Worm (Caenorhabditis elegans) whole organism, L2 larva: ENCODE measurements around the gene F08G12.11.

Source experiments
- C34F6.9 ChIP-seq: fragments of 150-350 bp; optimal IDR thresholded peaks from 2 replicates; lab custom pipeline; 2014; ENCODE audit warnings: missing biosample characterization, missing genetic modification characterization
- F13H6.1 ChIP-seq: sonication (generic microtip); optimal IDR thresholded peaks from 2 replicates; lab custom pipeline; 2016; ENCODE audit warnings: missing genetic modification characterization, missing compliant biosample characterization
- R02D3.7 ChIP-seq: fragments of 150-350 bp; optimal IDR thresholded peaks from 2 replicates; lab custom pipeline; 2014; ENCODE audit warnings: missing biosample characterization, missing genetic modification characterization
- Y55F3AM.14 ChIP-seq: fragments of 200-800 bp; sonication (Bioruptor generic); optimal IDR thresholded peaks from 2 replicates; lab custom pipeline; 2018; ENCODE audit warnings: mild to moderate bottlenecking, missing genetic modification characterization, missing compliant biosample characterization
- alr-1 ChIP-seq: fragments of 150-350 bp; optimal IDR thresholded peaks from 2 replicates; lab custom pipeline; 2014; ENCODE audit warnings: missing biosample characterization, missing genetic modification characterization
- aly-2 ChIP-seq: fragments of 150-350 bp; optimal IDR thresholded peaks from 2 replicates; lab custom pipeline; 2014; ENCODE audit warnings: missing biosample characterization, missing genetic modification characterization
- ama-1 ChIP-seq: fragments of 150-350 bp; optimal IDR thresholded peaks from 2 replicates; lab custom pipeline; 2018; ENCODE audit warnings: inconsistent platforms
- blmp-1 ChIP-seq: sonication (generic microtip); optimal IDR thresholded peaks from 2 replicates; lab custom pipeline; 2017; ENCODE audit warnings: missing genetic modification characterization, mild to moderate bottlenecking, missing compliant biosample characterization, antibody characterized with exemption, moderate library complexity; ENCODE audit not compliant: insufficient read depth
- ceh-16 ChIP-seq: fragments of 150-350 bp; optimal IDR thresholded peaks from 2 replicates; lab custom pipeline; 2014; ENCODE audit warnings: missing biosample characterization, missing genetic modification characterization
- ceh-82 ChIP-seq: fragments of 150-350 bp; optimal IDR thresholded peaks from 2 replicates; lab custom pipeline; 2014; ENCODE audit warnings: missing biosample characterization, missing genetic modification characterization
- crh-2 ChIP-seq: sonication (generic microtip); optimal IDR thresholded peaks from 2 replicates; lab custom pipeline; 2017; ENCODE audit warnings: missing biosample characterization, missing genetic modification characterization
- dmd-4 ChIP-seq: sonication (generic microtip); optimal IDR thresholded peaks from 2 replicates; lab custom pipeline; 2017; ENCODE audit warnings: missing biosample characterization, missing genetic modification characterization
- elt-3 ChIP-seq: sonication (generic microtip); optimal IDR thresholded peaks from 2 replicates; lab custom pipeline; 2017; ENCODE audit warnings: missing biosample characterization, missing genetic modification characterization
- fos-1 ChIP-seq: fragments of 150-350 bp; optimal IDR thresholded peaks from 2 replicates; lab custom pipeline; 2014; ENCODE audit warnings: missing biosample characterization, missing genetic modification characterization
- gmeb-1 ChIP-seq: fragments of 150-350 bp; optimal IDR thresholded peaks from 2 replicates; lab custom pipeline; 2014; ENCODE audit warnings: missing biosample characterization, missing genetic modification characterization
- lin-11 ChIP-seq: fragments of 150-350 bp; sonication (generic microtip); optimal IDR thresholded peaks from 2 replicates; lab custom pipeline; 2014; ENCODE audit warnings: missing biosample characterization, missing genetic modification characterization, inconsistent platforms, mixed read lengths
- mab-5 ChIP-seq: fragments of 150-350 bp; optimal IDR thresholded peaks from 2 replicates; lab custom pipeline; 2014; ENCODE audit warnings: missing biosample characterization, missing genetic modification characterization
- nhr-12 ChIP-seq: fragments of 150-350 bp; optimal IDR thresholded peaks from 2 replicates; lab custom pipeline; 2014; ENCODE audit warnings: missing biosample characterization, missing genetic modification characterization
- nhr-129 ChIP-seq: fragments of 150-350 bp; optimal IDR thresholded peaks from 2 replicates; lab custom pipeline; 2014; ENCODE audit warnings: missing biosample characterization, missing genetic modification characterization
- nhr-21 ChIP-seq: fragments of 150-350 bp; optimal IDR thresholded peaks from 2 replicates; lab custom pipeline; 2014; ENCODE audit warnings: missing biosample characterization, missing genetic modification characterization
- nhr-25 ChIP-seq: fragments of 150-350 bp; sonication (generic microtip); optimal IDR thresholded peaks from 3 replicates; lab custom pipeline; 2014; ENCODE audit warnings: missing biosample characterization, missing genetic modification characterization
- nhr-6 ChIP-seq: fragments of 150-350 bp; optimal IDR thresholded peaks from 2 replicates; lab custom pipeline; 2014; ENCODE audit warnings: missing biosample characterization, missing genetic modification characterization
- nhr-77 ChIP-seq: fragments of 150-350 bp; optimal IDR thresholded peaks from 2 replicates; lab custom pipeline; 2014; ENCODE audit warnings: missing biosample characterization, missing genetic modification characterization
- sem-4 ChIP-seq: fragments of 150-350 bp; optimal IDR thresholded peaks from 2 replicates; lab custom pipeline; 2014; ENCODE audit warnings: missing biosample characterization, missing genetic modification reagents, missing genetic modification characterization
- sma-9 ChIP-seq, 2 experiments: fragments of 150-350 bp in 1 of 2; sonication (generic microtip) in 1 of 2; optimal IDR thresholded peaks; 2 replicates each; lab custom pipeline; 2014 to 2016; ENCODE audit warnings: missing genetic modification characterization in 2 of 2, mild to moderate bottlenecking in 1 of 2, missing biosample characterization in 1 of 2, missing compliant biosample characterization in 1 of 2, missing genetic modification reagents in 1 of 2, moderate library complexity in 1 of 2
- snpc-4 ChIP-seq: fragments of 150-350 bp; optimal IDR thresholded peaks from 2 replicates; lab custom pipeline; 2014; ENCODE audit warnings: missing biosample characterization, missing genetic modification characterization
- unc-39 ChIP-seq: fragments of 150-350 bp; optimal IDR thresholded peaks from 2 replicates; lab custom pipeline; 2014; ENCODE audit warnings: missing biosample characterization, missing genetic modification characterization
- unc-55 ChIP-seq: fragments of 150-350 bp; sonication (generic microtip); optimal IDR thresholded peaks from 3 replicates; lab custom pipeline; 2014; ENCODE audit warnings: missing biosample characterization, missing genetic modification reagents, missing genetic modification characterization
- zag-1 ChIP-seq: fragments of 150-350 bp; optimal IDR thresholded peaks from 2 replicates; lab custom pipeline; 2014; ENCODE audit warnings: missing biosample characterization, missing genetic modification characterization
- ztf-1 ChIP-seq: fragments of 200-800 bp; sonication (Bioruptor generic); conservative IDR thresholded peaks from 2 replicates; pipeline ENCODE4 v1.3.6; 2022; ENCODE audit warnings: missing genetic modification characterization, missing compliant biosample characterization
- ztf-4 ChIP-seq: fragments of 150-350 bp; optimal IDR thresholded peaks from 2 replicates; lab custom pipeline; 2014; ENCODE audit warnings: missing biosample characterization, missing genetic modification characterization

Gene F08G12.11

DNA sequence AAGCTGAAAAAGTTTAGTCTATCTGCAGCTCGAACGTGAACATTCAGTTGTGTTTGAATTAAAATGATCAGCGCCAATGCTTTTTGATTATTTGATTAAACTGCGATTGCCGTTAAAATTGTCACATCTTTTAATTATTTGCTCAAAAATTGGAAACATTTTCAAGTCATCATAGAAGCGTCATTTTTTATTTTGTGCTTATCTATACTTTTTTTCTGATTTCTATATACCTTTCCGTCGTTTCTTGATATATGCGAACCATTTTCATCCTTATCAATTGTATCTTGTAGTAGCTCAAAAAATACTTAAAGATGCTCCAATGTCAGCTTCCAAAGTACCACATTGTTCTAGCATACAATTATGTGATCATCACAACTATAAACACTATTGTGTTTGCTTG is 35.9 kb upstream of the F08G12.11 start:
- TF ChIP-seq alr-1 (no peak), fos-1 (tag; lab: Kevin White, UChicago) (peak; percentile 50), nhr-21 (no peak), lin-11 (tag; lab: Kevin White, UChicago) (no peak)

DNA sequence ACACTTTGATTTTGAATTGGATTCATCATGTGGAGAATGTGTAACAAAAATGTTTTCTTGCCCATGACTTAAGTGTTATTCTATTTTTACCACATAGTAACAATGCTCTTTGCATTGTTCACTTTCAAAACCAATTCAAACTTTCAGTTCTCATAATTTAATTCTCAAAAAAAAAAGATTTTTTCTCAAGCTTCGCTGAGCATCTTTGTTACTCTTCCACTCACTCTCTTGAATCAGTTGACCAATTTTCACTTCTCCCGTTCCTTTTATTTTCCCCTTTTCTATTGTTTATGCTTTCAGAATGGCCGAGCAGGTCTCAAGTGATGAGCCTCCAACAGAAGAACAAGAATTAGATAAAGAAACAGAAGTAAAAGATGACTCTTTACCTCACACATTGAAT is 30.8 kb upstream of the F08G12.11 start, which contains the start of gene oct-2:
Gene oct-2, plus strand, starts transcription at position 301 of the 400 bp plus-strand sequence.
- TF ChIP-seq R02D3.7 (tag; lab: Kevin White, UChicago): no peak
- no peak for TF ChIP-seq nhr-12
- TF ChIP-seq elt-3 (tag; lab: Kevin White, UChicago): no peak
- TF ChIP-seq ztf-1: no peak
- no peak for TF ChIP-seq nhr-77
- TF ChIP-seq blmp-1 (tag; lab: Kevin White, UChicago): no peak
- TF ChIP-seq alr-1: no peak
- TF ChIP-seq mab-5: no peak
- no peak for TF ChIP-seq nhr-25 (tag; lab: Kevin White, UChicago)
- TF ChIP-seq sem-4 (tag; lab: Kevin White, UChicago): no peak
- TF ChIP-seq aly-2: no peak
- no peak for TF ChIP-seq ceh-82
- no peak for TF ChIP-seq ztf-4
- no peak for TF ChIP-seq unc-39 (tag; lab: Kevin White, UChicago)

DNA sequence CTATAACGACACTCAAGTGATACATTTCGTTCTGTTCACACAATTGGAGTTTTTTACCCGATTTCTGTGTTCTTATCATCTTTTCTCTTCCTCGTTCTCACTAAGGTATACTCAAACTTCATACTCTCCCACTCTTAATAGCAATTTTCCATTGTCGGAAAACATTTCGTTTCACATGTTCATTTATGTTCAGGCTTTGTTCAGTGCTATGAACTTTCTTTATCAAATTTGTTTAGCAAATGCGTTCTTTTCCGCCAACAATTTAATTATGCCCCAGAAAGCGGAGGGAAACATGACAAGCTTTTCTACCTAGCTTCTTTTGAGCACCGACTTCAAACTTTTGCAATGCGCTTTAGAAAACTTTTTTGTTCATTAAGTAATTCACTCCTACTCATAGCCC is 30.1 kb upstream of the F08G12.11 start:
- peak; percentile 9 for TF ChIP-seq sma-9 (GFP tag; optimal IDR thresholded peaks at IDR 0.05; lab: Kevin White, UChicago)
- no peak for TF ChIP-seq sma-9 (tag; optimal IDR thresholded peaks at IDR 0.05; lab: Kevin White, UChicago)
- no peak for TF ChIP-seq lin-11 (tag; lab: Kevin White, UChicago)

DNA sequence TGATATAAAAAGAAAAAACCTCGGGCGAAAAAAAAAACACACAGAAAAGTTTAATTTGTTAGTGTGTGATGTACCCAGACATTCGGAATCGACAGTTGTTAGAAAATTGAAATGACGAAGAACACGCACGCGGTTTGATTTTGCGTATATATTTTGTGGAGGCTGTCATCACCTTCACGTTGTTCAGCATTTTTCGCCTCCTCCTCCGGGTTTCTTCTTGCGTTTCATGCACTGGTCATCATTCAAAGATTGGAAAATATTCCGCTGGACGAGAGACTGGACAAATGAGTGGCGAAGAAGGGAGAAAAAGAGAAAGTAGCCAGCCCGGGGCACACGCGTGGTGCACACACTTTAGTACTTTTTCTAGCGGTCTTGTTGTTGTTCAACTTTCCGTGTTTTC is 29.5 kb upstream of the F08G12.11 start:
- no peak for TF ChIP-seq snpc-4
- TF ChIP-seq F13H6.1 (tag; lab: Kevin White, UChicago): peak; percentile 8
- peak; percentile 52 for TF ChIP-seq nhr-129 (tag; lab: Kevin White, UChicago)
- peak; percentile 27 for TF ChIP-seq fos-1 (tag; lab: Kevin White, UChicago)

DNA sequence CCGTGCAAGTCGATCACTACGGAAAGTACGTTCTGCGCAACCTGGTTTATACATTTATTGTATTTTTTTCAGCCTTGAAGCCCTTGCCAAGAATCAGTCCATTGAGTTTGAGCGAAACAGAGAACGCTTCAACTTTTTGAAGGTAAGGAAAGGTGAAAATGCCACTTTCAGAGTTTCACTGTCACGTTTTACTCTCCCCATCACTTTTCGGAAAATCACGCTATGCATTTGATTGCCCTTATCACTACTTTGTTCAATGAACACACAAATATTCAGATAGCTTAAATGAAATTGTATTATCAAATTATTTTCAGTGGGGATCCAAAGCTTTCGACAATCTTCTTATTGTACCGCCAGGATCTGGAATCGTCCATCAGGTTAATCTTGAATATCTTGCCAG is 25.1 kb upstream of the F08G12.11 start:
- TF ChIP-seq F13H6.1 (tag; lab: Kevin White, UChicago) (no peak), crh-2 (tag; lab: Kevin White, UChicago) (peak; percentile 64)

DNA sequence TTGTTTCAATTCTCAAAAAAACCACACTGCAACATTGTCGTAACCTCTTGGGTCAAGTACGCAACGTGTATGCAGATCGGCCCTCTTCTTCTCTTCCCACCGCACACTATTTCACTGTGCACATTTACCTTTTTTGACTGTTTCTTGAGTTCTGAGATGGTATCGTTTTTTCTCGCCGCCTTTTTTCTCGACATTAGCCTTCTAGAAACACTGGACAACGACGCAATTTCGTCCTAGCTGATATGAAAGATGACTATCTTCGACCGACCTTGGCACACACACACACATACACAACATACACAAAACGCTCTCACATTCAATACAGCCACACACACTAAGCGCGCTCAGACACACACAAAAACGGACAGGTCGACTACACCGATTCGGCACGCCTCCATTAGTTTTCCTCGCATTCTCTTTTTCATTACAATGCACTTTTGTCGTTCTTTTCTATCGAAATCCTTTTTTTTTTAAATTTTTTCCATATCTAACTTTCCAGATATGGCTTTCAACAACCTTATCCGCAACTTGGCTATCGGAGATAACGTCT is 24.1 kb upstream of the F08G12.11 start, which contains the start of gene aco-1:
Gene aco-1, plus strand, starts transcription at position 500 of the 550 bp plus-strand sequence.
- TF ChIP-seq ama-1 (lab: Kevin White, UChicago): no peak
- peak; percentile 29 for TF ChIP-seq unc-55
- no peak for TF ChIP-seq aly-2
- TF ChIP-seq F13H6.1 (tag; lab: Kevin White, UChicago): peak; percentile 13
- peak; percentile 1 for TF ChIP-seq sem-4 (tag; lab: Kevin White, UChicago)
- TF ChIP-seq ceh-16: peak; percentile 21
- peak; percentile 27 for TF ChIP-seq crh-2 (tag; lab: Kevin White, UChicago)
- TF ChIP-seq blmp-1 (tag; lab: Kevin White, UChicago): peak; percentile 9
- peak; percentile 47 for TF ChIP-seq C34F6.9
- TF ChIP-seq fos-1 (tag; lab: Kevin White, UChicago): peak; percentile 24
- TF ChIP-seq nhr-12: no peak
- TF ChIP-seq gmeb-1 (tag; lab: Kevin White, UChicago): peak; percentile 9
- TF ChIP-seq Y55F3AM.14 (GFP tag; lab: Kevin White, UChicago): peak; percentile 11
- TF ChIP-seq zag-1 (tag; lab: Kevin White, UChicago): no peak
- TF ChIP-seq nhr-21: no peak
- TF ChIP-seq sma-9 (GFP tag; optimal IDR thresholded peaks at IDR 0.05; lab: Kevin White, UChicago): peak; percentile 18
- TF ChIP-seq sma-9 (tag; optimal IDR thresholded peaks at IDR 0.05; lab: Kevin White, UChicago): no peak
- TF ChIP-seq dmd-4 (tag; lab: Kevin White, UChicago): no peak
- no peak for TF ChIP-seq nhr-77
- peak; percentile 40 for TF ChIP-seq nhr-6 (tag; lab: Kevin White, UChicago)
- peak; percentile 75 for TF ChIP-seq nhr-129 (tag; lab: Kevin White, UChicago)
- TF ChIP-seq, all 48 proteins: peak for 13
